Fruit fly (Drosophila melanogaster): Measurements from ENCODE around the gene CG32755.
"Not testable (repeated sequence)": the region's sequence is repeated elsewhere in the genome, so short reads cannot be mapped to it uniquely, and the experiment has no call there.

The CG32755 gene

DNA sequence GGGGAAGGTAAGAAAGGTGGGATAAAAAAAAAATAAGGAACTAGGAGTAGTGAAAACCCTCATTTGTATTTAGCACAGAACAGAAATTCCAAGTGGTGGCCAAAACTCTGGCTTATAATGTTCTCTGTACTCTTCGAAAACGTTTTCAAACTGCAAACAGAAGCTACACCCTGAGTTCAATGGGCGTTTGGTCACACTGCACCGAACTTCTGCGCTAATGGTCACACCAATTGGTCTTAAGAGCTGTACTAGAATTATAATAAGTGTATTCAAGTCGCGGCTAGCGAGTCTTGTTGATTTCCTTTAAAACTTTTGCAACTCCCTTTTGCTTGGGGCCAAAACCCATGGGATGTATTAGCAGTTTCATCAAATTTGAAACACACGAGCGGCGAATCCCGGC is 28.0 kb upstream of the CG32755 start:
- TF ChIP-seq CTCF (optimal IDR thresholded peaks at IDR 0.05) (no peak), CG8478 (optimal IDR thresholded peaks at IDR 0.05) (no peak)

DNA sequence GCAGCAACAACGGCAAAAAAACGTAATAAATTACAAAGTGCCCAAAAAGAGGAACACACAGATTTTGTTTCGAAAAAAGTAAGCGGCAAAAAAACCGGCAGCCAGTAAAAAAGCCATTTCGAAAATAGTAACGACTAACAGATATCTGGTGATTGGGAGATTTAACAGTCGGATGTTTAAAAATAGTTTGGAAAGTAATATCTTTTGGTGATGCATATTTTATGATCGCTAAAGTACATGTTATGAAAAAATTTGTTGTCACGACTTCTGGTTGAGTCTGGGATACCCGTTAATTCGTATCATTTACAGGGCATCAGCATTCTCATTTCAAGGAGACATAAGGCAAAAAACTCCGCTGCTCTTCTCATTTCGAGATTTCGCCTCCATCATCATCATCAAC is 26.9 kb upstream of the CG32755 start:
- no peak for TF ChIP-seq CG8478 (optimal IDR thresholded peaks at IDR 0.05)
- TF ChIP-seq CTCF (optimal IDR thresholded peaks at IDR 0.05), result no peak

- TF ChIP-seq CG8478 (optimal IDR thresholded peaks at IDR 0.05), result no peak
These were observed 25.7 kb upstream of the CG32755 start for dm6 chrX:5924378-5924777.

- TF ChIP-seq CG8478 (optimal IDR thresholded peaks at IDR 0.05) (no peak), CTCF (optimal IDR thresholded peaks at IDR 0.05) (no peak)
These were observed 24.1 kb upstream of the CG32755 start for dm6 chrX:5925793-5926418.

- no peak for TF ChIP-seq CTCF (optimal IDR thresholded peaks at IDR 0.05)
- TF ChIP-seq CG8478 (optimal IDR thresholded peaks at IDR 0.05), result no peak
These were observed 23.3 kb upstream of the CG32755 start for dm6 chrX:5926718-5927117.

- no peak for TF ChIP-seq CTCF (optimal IDR thresholded peaks at IDR 0.05)
- no peak for TF ChIP-seq CG8478 (optimal IDR thresholded peaks at IDR 0.05)
These were observed 17.6 kb upstream of the CG32755 start for dm6 chrX:5932345-5932995.

dm6 chrX:5935072-5935738 is 14.8 kb upstream of the CG32755 start:
- TF ChIP-seq CTCF (optimal IDR thresholded peaks at IDR 0.05), result no peak
- TF ChIP-seq CG8478 (optimal IDR thresholded peaks at IDR 0.05), result no peak

DNA sequence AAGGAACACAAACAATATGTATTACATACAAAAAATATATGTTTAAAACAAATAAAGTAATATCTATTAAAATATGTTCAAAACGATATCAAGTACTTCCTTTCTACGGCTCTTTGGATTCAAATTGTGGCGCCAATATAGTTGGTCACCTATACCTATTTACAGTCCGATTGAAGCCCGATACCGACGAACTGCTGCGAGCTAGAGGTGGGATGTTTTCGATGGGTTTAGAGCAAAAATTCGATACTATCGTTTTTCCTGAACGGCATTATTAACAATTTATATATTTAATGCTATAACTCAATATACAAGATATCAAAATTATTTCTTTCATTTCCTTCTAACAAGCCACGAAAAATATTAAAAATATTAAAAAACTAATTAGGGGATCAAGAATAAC is 8.2 kb upstream of the CG32755 start:
- TF ChIP-seq CTCF (optimal IDR thresholded peaks at IDR 0.05) (no peak), CG8478 (optimal IDR thresholded peaks at IDR 0.05) (no peak)

DNA sequence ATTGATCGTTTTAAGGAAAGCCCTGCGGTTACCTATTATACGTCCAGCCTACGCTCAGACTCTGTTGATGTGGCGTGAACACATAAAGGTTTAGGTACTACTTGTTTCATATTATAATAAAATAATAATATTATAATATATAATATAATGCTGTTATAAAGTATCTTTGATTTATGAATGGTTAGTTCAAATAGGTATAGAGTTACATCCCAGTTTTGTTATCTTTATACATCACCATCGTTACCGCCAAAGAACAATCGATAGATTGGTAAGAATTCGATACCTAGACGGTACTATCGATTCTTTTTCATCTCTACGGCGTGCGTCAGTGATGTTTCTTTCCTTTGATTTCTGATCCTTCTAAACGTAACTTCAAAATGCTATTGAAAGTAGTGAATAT is 7.7 kb upstream of the CG32755 start, which contains the start of gene CG12728:
Gene CG12728, plus strand, starts transcription at position 301 of the 400 bp plus-strand sequence.
- TF ChIP-seq CTCF, CG8478 (optimal IDR thresholded peaks at IDR 0.05): not testable (repeated sequence)

DNA sequence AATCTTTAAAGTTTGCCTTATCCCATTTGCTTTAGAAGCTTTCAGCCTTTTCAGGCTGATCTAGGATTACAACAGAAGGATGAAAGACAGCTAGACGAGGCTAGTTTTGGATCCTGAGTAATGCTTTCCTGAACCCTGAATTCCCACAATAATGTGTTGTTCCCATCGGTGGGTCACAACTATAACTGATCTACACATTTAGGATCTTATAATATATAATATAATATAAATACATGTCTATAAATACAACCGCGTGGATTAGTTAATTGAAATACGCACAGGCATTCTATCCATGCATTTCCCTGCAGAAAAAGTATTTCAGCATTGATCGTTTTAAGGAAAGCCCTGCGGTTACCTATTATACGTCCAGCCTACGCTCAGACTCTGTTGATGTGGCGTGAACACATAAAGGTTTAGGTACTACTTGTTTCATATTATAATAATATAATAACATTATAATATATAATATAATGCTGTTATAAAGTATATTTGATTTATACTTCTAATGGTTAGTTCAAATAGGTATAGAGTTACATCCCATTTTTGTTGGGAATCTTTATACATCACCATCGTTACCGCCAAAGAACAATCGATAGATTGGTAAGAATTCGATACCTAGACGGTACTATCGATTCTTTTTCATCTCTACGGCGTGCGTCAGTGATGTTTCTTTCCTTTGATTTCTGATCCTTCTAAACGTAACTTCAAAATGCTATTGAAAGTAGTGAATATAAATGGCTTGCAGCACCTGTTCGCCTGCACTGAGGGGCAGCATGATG is 4.8 kb upstream of the CG32755 start, which contains the start of gene CG32756:
Gene CG32756, plus strand, starts transcription at position 631 of the 779 bp plus-strand sequence.
- not testable (repeated sequence) for TF ChIP-seq CG8478, CTCF (optimal IDR thresholded peaks at IDR 0.05)

DNA sequence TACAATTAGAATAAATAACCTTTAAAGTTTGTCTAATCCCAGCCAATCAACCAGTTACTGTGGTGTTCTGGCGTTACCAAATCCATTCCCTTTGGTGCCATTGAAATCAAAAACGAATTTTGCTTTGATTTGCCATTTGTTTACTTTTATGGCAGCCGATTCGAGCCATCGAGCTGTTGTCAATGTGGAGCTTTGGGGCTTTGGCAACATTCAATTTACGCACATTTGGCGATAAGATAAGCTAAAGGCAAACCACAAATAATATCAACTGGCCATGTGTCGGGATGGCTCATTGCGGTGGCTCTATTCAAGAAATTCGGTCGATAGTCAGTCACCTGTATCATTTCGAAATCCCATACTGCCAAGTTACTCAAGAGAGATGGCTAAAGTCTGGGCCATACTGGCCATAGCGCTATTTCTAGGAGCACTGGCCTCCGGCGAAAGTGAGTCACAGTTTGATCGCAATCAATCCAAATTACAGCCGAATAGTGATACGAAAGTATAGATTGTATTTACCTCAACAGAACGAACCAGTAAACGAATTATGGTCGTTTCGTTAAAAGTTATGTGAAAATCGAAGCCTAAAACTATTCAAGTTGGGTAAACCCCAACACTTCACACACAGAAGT is 2.1 kb upstream of the CG32755 start, which contains the start of gene CG6041:
Gene CG6041, plus strand, starts transcription at position 291 of the 629 bp plus-strand sequence.
- TF ChIP-seq CG8478 (optimal IDR thresholded peaks at IDR 0.05), result no peak
- no peak for TF ChIP-seq CTCF (optimal IDR thresholded peaks at IDR 0.05)

DNA sequence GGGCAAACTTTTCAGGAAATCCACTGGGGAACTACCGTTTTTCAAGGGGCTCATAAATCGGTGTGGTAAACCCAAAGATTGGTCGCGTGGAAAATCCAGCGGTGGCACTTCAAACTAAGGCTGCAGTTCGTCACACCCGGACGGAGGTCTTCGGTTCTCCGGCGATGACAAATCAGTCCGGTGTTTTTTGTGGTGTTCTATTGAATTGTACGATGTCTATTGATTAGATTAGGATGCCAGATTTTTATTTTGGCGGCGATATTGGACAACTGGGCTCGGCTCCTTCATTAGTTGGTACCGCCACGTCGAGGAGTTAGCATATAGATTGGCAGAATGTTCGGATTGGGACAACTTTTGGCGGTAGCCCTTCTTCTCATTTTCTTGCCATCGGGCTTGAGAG is 2.2 kb downstream of the CG32755 start, which contains the start of gene CG6048:
Gene CG6048, plus strand, starts transcription at position 301 of the 400 bp plus-strand sequence.
- TF ChIP-seq CG8478 (optimal IDR thresholded peaks at IDR 0.05), result no peak

DNA sequence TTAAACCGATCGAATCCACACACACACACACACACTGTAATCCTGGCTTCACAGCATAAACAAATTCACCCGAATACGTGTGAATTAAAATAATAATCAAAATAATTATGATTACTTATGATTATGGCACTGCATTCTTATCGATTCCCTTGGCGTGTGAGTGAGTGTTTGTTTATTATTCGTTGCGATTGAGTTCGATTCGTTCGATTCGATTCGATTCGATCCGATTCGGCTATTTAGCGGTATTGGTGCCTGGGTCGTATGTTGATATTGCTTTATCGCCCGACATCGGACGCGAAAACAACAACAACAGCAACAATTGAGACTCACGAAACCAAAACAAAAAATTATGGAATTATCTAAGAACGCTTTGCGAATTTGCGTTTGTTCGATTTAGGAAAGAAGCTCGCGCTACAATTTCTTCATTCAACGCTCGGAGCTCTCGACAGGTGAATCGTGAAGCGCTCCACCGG is 5.2 kb downstream of the CG32755 start, which contains the start of gene CG6067:
Gene CG6067, plus strand, starts transcription at position 423 of the 473 bp plus-strand sequence.
- TF ChIP-seq CTCF (optimal IDR thresholded peaks at IDR 0.05) (no peak), CG8478 (optimal IDR thresholded peaks at IDR 0.05) (no peak)
